Worm (Caenorhabditis elegans): Measurements from ENCODE around the gene Y97E10AR.3.

- TF ChIP-seq ztf-23 (GFP tag; IDR thresholded peaks at IDR 0.05) (no peak), T22C8.4 (GFP tag; IDR thresholded peaks at IDR 0.05) (no peak), ztf-29 (GFP tag; IDR thresholded peaks at IDR 0.05) (no peak), klf-2 (GFP tag; conservative IDR thresholded peaks at IDR 0.05) (no peak)
Observed at ce11 chrV:7958740-7959320, 48.5 kb downstream of the Y97E10AR.3 start, which contains the start of the genes clec-217 and F26D11.2.

All from whole organism, midembryonic.